Worm (Caenorhabditis elegans): Measurements from ENCODE around the gene C13C4.8.

The C13C4.8 gene

DNA sequence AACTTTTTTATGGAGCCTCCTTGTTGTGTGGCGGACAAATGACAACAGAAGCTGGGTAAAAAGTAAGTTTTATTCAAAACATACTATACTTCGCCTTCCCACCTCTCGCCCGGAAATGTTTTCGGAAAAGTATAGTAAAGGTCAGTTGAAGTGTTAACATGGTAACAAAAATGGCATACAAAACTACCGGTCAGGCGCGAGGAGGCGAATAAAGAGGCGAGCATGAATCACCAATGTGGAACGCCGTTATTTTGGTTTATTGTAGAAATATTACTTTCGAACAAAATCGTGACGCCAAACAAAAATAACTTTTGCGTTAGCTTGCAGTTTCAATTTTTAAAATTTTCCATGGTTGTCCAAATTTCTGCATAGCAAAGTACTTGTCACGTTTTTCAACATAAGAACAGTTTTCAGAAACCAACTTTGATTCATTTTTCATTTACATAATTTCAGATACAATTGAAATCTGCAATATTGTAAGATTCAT is at the start of gene C13C4.8:
Gene C13C4.8 (plus strand): TSS at position 437 of the 487 bp plus-strand sequence.
- no peak for TF ChIP-seq elt-3 (tag; optimal IDR thresholded peaks at IDR 0.05)
- no peak for TF ChIP-seq lsy-2 (tag; optimal IDR thresholded peaks at IDR 0.05)
- TF ChIP-seq lin-32 (GFP tag; optimal IDR thresholded peaks at IDR 0.05): no peak
- TF ChIP-seq blmp-1 (tag; optimal IDR thresholded peaks at IDR 0.05): no peak
- TF ChIP-seq pha-4 (tag; optimal IDR thresholded peaks at IDR 0.05): no peak
- TF ChIP-seq nhr-2 (tag; optimal IDR thresholded peaks at IDR 0.05): no peak
- TF ChIP-seq nhr-28 (tag; optimal IDR thresholded peaks at IDR 0.05): no peak
- TF ChIP-seq ceh-83 (GFP tag; optimal IDR thresholded peaks at IDR 0.05): no peak

DNA sequence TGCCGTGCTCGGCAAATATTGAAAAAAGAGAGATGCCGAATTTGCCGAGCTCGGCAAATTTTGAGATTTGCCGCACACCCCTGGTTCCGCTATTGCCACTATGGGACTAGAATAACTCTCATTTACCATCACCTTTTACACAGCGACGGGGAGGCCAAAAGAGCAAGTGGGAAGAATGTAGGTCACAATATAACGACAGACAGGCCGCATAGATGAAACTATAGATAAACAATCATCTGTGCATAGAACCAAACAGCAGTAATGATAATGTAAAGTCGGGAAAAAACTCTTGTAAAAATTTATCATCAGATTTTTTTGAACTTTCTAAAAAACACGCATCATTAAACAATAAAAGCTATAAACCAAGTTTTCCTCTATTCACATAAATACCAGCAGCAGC is 49.4 kb upstream of the C13C4.8 start, which contains the start of gene kmo-2:
Gene kmo-2 (minus strand): TSS at position 101 of the 400 bp plus-strand sequence.
- TF ChIP-seq cnd-1 (tag; optimal IDR thresholded peaks at IDR 0.05) (no peak), nhr-2 (tag; optimal IDR thresholded peaks at IDR 0.05) (no peak), nhr-237 (tag; optimal IDR thresholded peaks at IDR 0.05) (no peak), drap-1 (GFP tag; optimal IDR thresholded peaks at IDR 0.05) (no peak), sptf-1 (tag; optimal IDR thresholded peaks at IDR 0.05) (no peak), ceh-43 (GFP tag; optimal IDR thresholded peaks at IDR 0.05) (no peak), snpc-4 (tag; optimal IDR thresholded peaks at IDR 0.05) (no peak), ztf-11 (tag; optimal IDR thresholded peaks at IDR 0.05) (no peak), bed-3 (GFP tag; optimal IDR thresholded peaks at IDR 0.05) (no peak), mep-1 (tag; optimal IDR thresholded peaks at IDR 0.05) (no peak), lsy-2 (tag; optimal IDR thresholded peaks at IDR 0.05) (no peak), nhr-76 (tag; optimal IDR thresholded peaks at IDR 0.05) (no peak), sem-2 (GFP tag; optimal IDR thresholded peaks at IDR 0.05) (no peak), mls-2 (tag; optimal IDR thresholded peaks at IDR 0.05) (no peak), hlh-1 (tag; optimal IDR thresholded peaks at IDR 0.05) (no peak), ceh-83 (GFP tag; optimal IDR thresholded peaks at IDR 0.05) (no peak)

- TF ChIP-seq lin-13 (tag; optimal IDR thresholded peaks at IDR 0.05) (no peak), nhr-12 (tag; optimal IDR thresholded peaks at IDR 0.05) (no peak), snpc-4 (tag; optimal IDR thresholded peaks at IDR 0.05) (no peak), zip-8 (tag; optimal IDR thresholded peaks at IDR 0.05) (no peak), blmp-1 (tag; optimal IDR thresholded peaks at IDR 0.05) (no peak), unc-62 (GFP tag; optimal IDR thresholded peaks at IDR 0.05) (no peak), flh-1 (GFP tag; optimal IDR thresholded peaks at IDR 0.05) (no peak), unc-120 (tag; optimal IDR thresholded peaks at IDR 0.05; ENCODE audit: poor library complexity, severe bottlenecking) (no peak), sptf-1 (tag; optimal IDR thresholded peaks at IDR 0.05) (no peak), M03D4.4 (tag; optimal IDR thresholded peaks at IDR 0.05) (no peak), elt-3 (tag; optimal IDR thresholded peaks at IDR 0.05) (no peak), lin-32 (GFP tag; optimal IDR thresholded peaks at IDR 0.05) (no peak), nhr-2 (tag; optimal IDR thresholded peaks at IDR 0.05) (no peak), nhr-76 (tag; optimal IDR thresholded peaks at IDR 0.05) (no peak), lsy-2 (tag; optimal IDR thresholded peaks at IDR 0.05) (no peak), mep-1 (tag; optimal IDR thresholded peaks at IDR 0.05) (no peak), bed-3 (GFP tag; optimal IDR thresholded peaks at IDR 0.05) (no peak)
These were observed 47.4 kb upstream of the C13C4.8 start, which contains the start of gene kmo-1 for ce11 chrV:12070419-12070818. TSS of gene kmo-1 (minus strand) at chrV:12070519.

ce11 chrV:12071483-12071882 is 46.3 kb upstream of the C13C4.8 start:
- TF ChIP-seq ceh-39 (tag; optimal IDR thresholded peaks at IDR 0.05) (no peak), bed-3 (GFP tag; optimal IDR thresholded peaks at IDR 0.05) (no peak), snpc-4 (tag; optimal IDR thresholded peaks at IDR 0.05) (no peak), M03D4.4 (tag; optimal IDR thresholded peaks at IDR 0.05) (no peak), elt-3 (tag; optimal IDR thresholded peaks at IDR 0.05) (no peak), mab-5 (tag; optimal IDR thresholded peaks at IDR 0.05) (no peak), nhr-76 (tag; optimal IDR thresholded peaks at IDR 0.05) (no peak), ztf-11 (tag; optimal IDR thresholded peaks at IDR 0.05) (no peak), ceh-83 (GFP tag; optimal IDR thresholded peaks at IDR 0.05) (no peak), lin-13 (tag; optimal IDR thresholded peaks at IDR 0.05) (no peak), blmp-1 (tag; optimal IDR thresholded peaks at IDR 0.05) (no peak), zip-8 (tag; optimal IDR thresholded peaks at IDR 0.05) (no peak)

- no peak for TF ChIP-seq drap-1 (GFP tag; optimal IDR thresholded peaks at IDR 0.05)
- no peak for TF ChIP-seq blmp-1 (tag; optimal IDR thresholded peaks at IDR 0.05)
- TF ChIP-seq ceh-43 (GFP tag; optimal IDR thresholded peaks at IDR 0.05): no peak
- no peak for TF ChIP-seq unc-39 (tag; optimal IDR thresholded peaks at IDR 0.05)
- TF ChIP-seq pha-4 (tag; optimal IDR thresholded peaks at IDR 0.05): no peak
- no peak for TF ChIP-seq hlh-1 (tag; optimal IDR thresholded peaks at IDR 0.05)
- TF ChIP-seq mls-2 (tag; optimal IDR thresholded peaks at IDR 0.05): no peak
- TF ChIP-seq nhr-2 (tag; optimal IDR thresholded peaks at IDR 0.05): no peak
- no peak for TF ChIP-seq lin-32 (GFP tag; optimal IDR thresholded peaks at IDR 0.05)
- TF ChIP-seq nhr-237 (tag; optimal IDR thresholded peaks at IDR 0.05): no peak
- no peak for TF ChIP-seq ceh-39 (tag; optimal IDR thresholded peaks at IDR 0.05)
- TF ChIP-seq ham-2 (GFP tag; optimal IDR thresholded peaks at IDR 0.05): no peak
- no peak for TF ChIP-seq sptf-1 (tag; optimal IDR thresholded peaks at IDR 0.05)
- TF ChIP-seq unc-120 (tag; optimal IDR thresholded peaks at IDR 0.05; ENCODE audit: poor library complexity, severe bottlenecking): no peak
- no peak for TF ChIP-seq lsy-2 (tag; optimal IDR thresholded peaks at IDR 0.05)
These were observed 42.9 kb upstream of the C13C4.8 start, which contains the start of gene R07B7.6 for ce11 chrV:12074886-12075285. TSS of gene R07B7.6 (minus strand) at chrV:12074986.
